Fruit fly (Drosophila melanogaster) whole organism, embryonic: Measurements from ENCODE around the gene CG44040.
A peak's percentile ranks its signal among the peaks of the same experiment; 100 is the strongest.

Experiments used
- CG10321 ChIP-seq: fragments of 200-800 bp; sonication (Bioruptor generic); IDR thresholded peaks from 2 replicates; pipeline ENCODE4 v1.3.6; 2022; ENCODE audit warnings: missing biosample characterization, missing genetic modification characterization
- CG14860 ChIP-seq: fragments of 200-800 bp; sonication (Bioruptor generic); IDR thresholded peaks from 3 replicates; pipeline ENCODE4 v1.3.6; 2022; ENCODE audit warnings: missing biosample characterization, missing genetic modification characterization; ENCODE audit not compliant: partially characterized antibody
- CG1647 ChIP-seq: fragments of 200-800 bp; sonication (Bioruptor generic); optimal IDR thresholded peaks from 3 replicates; lab custom pipeline; 2016; ENCODE audit warnings: missing biosample characterization, missing genetic modification characterization
- CG30020 ChIP-seq: fragments of 200-800 bp; optimal IDR thresholded peaks from 2 replicates; lab custom pipeline; 2019; ENCODE audit warnings: missing biosample characterization, mild to moderate bottlenecking, missing genetic modification characterization, moderate library complexity
- CG3847 ChIP-seq: fragments of 200-800 bp; sonication (Bioruptor generic); IDR thresholded peaks from 2 replicates; pipeline ENCODE4 v1.3.6; 2022; ENCODE audit warnings: missing biosample characterization, missing genetic modification characterization
- CG4617 ChIP-seq: fragments of 200-800 bp; sonication (Bioruptor generic); optimal IDR thresholded peaks from 3 replicates; lab custom pipeline; 2016; ENCODE audit warnings: missing biosample characterization, missing genetic modification characterization, borderline replicate concordance
- CrebB ChIP-seq: fragments of 200-800 bp; sonication (Bioruptor generic); optimal IDR thresholded peaks from 3 replicates; lab custom pipeline; 2018; ENCODE audit warnings: missing biosample characterization, mild to moderate bottlenecking, missing genetic modification characterization
- ac ChIP-seq: fragments of 200-800 bp; sonication (Bioruptor generic); optimal IDR thresholded peaks from 3 replicates; lab custom pipeline; 2017; ENCODE audit warnings: missing biosample characterization, mild to moderate bottlenecking, missing genetic modification characterization
- ato ChIP-seq: fragments of 200-800 bp; sonication (Bioruptor generic); IDR thresholded peaks from 2 replicates; pipeline ENCODE4 v1.3.6; 2022; ENCODE audit warnings: missing biosample characterization, missing genetic modification characterization; ENCODE audit not compliant: partially characterized antibody
- esg ChIP-seq: fragments of 200-800 bp; sonication (Bioruptor generic); conservative IDR thresholded peaks from 2 replicates; pipeline ENCODE4 v1.3.6; 2022; ENCODE audit warnings: missing biosample characterization, missing genetic modification characterization
- grau ChIP-seq: fragments of 200-800 bp; optimal IDR thresholded peaks from 3 replicates; lab custom pipeline; 2019; ENCODE audit warnings: missing biosample characterization, mild to moderate bottlenecking, missing genetic modification characterization, moderate library complexity
- prd ChIP-seq, 3 experiments: fragments of >200 bp in 2 of 3; fragments of 200-800 bp in 1 of 3; sonication (Bioruptor generic) in 1 of 3; optimal IDR thresholded peaks in 2 of 3; IDR thresholded peaks in 1 of 3; 2 replicates in 2 of 3; 3 replicates in 1 of 3; pipeline versions ENCODE4 v1.3.6 to Lab custom; 2017 to 2022; ENCODE audit warnings: missing biosample characterization in 1 of 3, missing genetic modification characterization in 1 of 3
- sna ChIP-seq: fragments of 200-800 bp; sonication (Bioruptor generic); IDR thresholded peaks from 2 replicates; pipeline ENCODE4 v1.3.6; 2022; ENCODE audit warnings: missing biosample characterization, missing genetic modification characterization; ENCODE audit not compliant: partially characterized antibody
- trh ChIP-seq: fragments of 200-800 bp; sonication (Bioruptor generic); optimal IDR thresholded peaks from 2 replicates; lab custom pipeline; 2016; ENCODE audit warnings: missing biosample characterization, missing genetic modification characterization

DNA sequence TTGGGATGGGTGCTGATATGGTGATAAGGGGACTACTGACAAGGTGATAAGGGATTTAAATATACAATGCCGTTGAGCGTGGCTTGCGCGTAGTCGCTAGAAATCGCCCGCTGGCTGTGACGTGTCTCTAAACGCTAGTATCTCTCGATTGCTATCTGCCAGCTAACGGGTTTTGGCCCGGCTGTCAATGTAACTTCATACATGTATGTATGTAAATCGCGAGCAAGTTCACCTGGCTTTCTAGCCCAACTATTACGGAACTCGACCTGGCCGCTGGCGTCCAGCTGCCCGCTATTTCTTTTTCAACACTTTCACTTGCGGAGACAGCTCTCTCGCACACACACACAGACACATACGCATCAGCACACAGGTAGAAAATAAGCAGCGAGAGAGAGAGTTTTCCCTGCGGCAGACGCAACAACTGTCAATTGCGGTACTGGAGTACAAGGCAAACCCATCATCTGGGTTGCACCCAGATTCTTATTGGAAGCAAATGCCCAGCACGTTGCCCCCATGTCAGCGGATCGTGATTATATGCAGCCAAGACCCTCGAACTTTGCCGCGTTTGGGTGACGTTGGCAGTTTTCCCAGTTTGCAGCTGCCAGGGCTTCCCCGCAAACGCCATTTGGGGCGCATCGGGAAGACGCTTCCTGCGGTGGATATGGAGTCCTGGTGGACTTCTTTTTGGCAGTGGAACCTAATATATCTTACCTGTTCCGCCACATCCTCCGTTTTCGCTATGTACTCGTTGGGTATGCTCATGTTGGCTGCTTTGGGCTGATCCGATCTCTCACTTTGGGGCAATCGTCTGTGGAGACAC, 25.2 kb downstream of the CG44040 start:
- no peak for TF ChIP-seq grau (tag; lab: Kevin White, UChicago)
- no peak for TF ChIP-seq ato
- no peak for TF ChIP-seq CG10321 (GFP tag; lab: Robert Waterston, UW)
- TF ChIP-seq CG1647 (GFP tag; lab: Kevin White, UChicago): no peak
- peak; percentile 10 for TF ChIP-seq ac (GFP tag; lab: Kevin White, UChicago)
- TF ChIP-seq CG4617 (GFP tag; lab: Kevin White, UChicago): no peak
- no peak for TF ChIP-seq esg
- TF ChIP-seq prd (optimal IDR thresholded peaks at IDR 0.05; lab: Kevin White, UChicago): no peak
- no peak for TF ChIP-seq prd (GFP tag; IDR thresholded peaks at IDR 0.05; lab: Robert Waterston, UW)
- TF ChIP-seq CG14860 (GFP tag; lab: Robert Waterston, UW): no peak
- TF ChIP-seq CrebB: no peak
- TF ChIP-seq sna (GFP tag; lab: Robert Waterston, UW): no peak
- no peak for TF ChIP-seq CG3847
- TF ChIP-seq CG30020: no peak
- no peak for TF ChIP-seq trh (GFP tag; lab: Kevin White, UChicago)
